Comparison of ENCODE assay signal across 4 worm cellular contexts in the genomic region with DNA sequence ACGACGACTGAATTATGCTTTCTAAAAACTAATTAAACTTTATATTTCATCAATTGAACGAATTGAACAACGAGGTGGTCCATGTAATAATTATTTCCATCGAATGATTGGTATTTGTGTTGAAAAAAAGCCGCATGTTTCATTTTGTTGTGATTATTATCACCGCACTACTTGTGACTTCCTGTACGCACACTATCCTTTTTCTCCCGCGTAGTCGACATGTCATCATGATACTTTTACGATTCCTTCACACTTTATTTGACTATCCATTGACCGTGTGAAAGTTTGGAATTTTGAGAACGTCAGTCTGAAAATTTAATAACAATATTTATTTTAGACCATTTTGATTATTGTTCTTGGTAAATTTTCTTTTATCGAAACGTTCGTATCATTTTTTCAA.
TF ChIP-seq lines count a peak whose summit lies in the region.

Gene F22D3.4, minus strand, starts transcription at position 1 of the 400 bp plus-strand sequence.

TF ChIP-seq in whole organism, L1 larva, 84 proteins besides CTCF, POLR2A, EP300 and RAD21:
- TF ChIP-seq ceh-82 (tag; optimal IDR thresholded peaks at IDR 0.05; lab: Kevin White, UChicago) (no peak), aly-2 (tag; optimal IDR thresholded peaks at IDR 0.05; lab: Kevin White, UChicago) (no peak), blmp-1 (tag; optimal IDR thresholded peaks at IDR 0.05; lab: Kevin White, UChicago) (peak; percentile 14), lin-15B (tag; optimal IDR thresholded peaks at IDR 0.05; lab: Kevin White, UChicago) (no peak), elt-2 (tag; optimal IDR thresholded peaks at IDR 0.05; lab: Kevin White, UChicago) (no peak), lin-35 (GFP tag; optimal IDR thresholded peaks at IDR 0.05; lab: Kevin White, UChicago) (peak in 1 of 2 experiments; percentile 30), ama-1 (optimal IDR thresholded peaks at IDR 0.05; lab: Kevin White, UChicago) (no peak), unc-62 (GFP tag; optimal IDR thresholded peaks at IDR 0.05; lab: Kevin White, UChicago) (no peak), skn-1 (tag; optimal IDR thresholded peaks at IDR 0.05; lab: Kevin White, UChicago) (no peak), grh-1 (GFP tag; IDR thresholded peaks at IDR 0.05; lab: Robert Waterston, UW) (no peak), unc-98 (GFP tag; IDR thresholded peaks at IDR 0.05; lab: Robert Waterston, UW) (no peak), sup-37 (GFP tag; optimal IDR thresholded peaks at IDR 0.05; lab: Kevin White, UChicago) (no peak), mep-1 (tag; optimal IDR thresholded peaks at IDR 0.05; lab: Kevin White, UChicago) (no peak), sptf-1 (tag; optimal IDR thresholded peaks at IDR 0.05; lab: Kevin White, UChicago) (no peak), nhr-90 (tag; optimal IDR thresholded peaks at IDR 0.05; lab: Kevin White, UChicago; ENCODE audit: poor library complexity) (no peak)

TF ChIP-seq in whole organism, L3 larva, 47 proteins besides CTCF, POLR2A, EP300 and RAD21:
- TF ChIP-seq elt-2 (tag; optimal IDR thresholded peaks at IDR 0.05; lab: Kevin White, UChicago) (peak; percentile 21), lin-39 (tag; optimal IDR thresholded peaks at IDR 0.05; lab: Kevin White, UChicago) (no peak), nhr-11 (tag; optimal IDR thresholded peaks at IDR 0.05; lab: Kevin White, UChicago) (no peak), nhr-67 (tag; optimal IDR thresholded peaks at IDR 0.05; lab: Kevin White, UChicago) (no peak), tbx-2 (tag; optimal IDR thresholded peaks at IDR 0.05; lab: Kevin White, UChicago) (no peak)
TF ChIP-seq in whole organism, L3 larva: peak in this region for 1.

TF ChIP-seq in whole organism, L4 larva, 104 proteins besides CTCF, POLR2A, EP300 and RAD21:
- no peak for TF ChIP-seq mdl-1 (tag; optimal IDR thresholded peaks at IDR 0.05; lab: Kevin White, UChicago)
- TF ChIP-seq nhr-77 (tag; optimal IDR thresholded peaks at IDR 0.05; lab: Kevin White, UChicago): peak; percentile 0
- peak; percentile 68 for TF ChIP-seq hlh-30 (tag; optimal IDR thresholded peaks at IDR 0.05; lab: Kevin White, UChicago; ENCODE audit: insufficient read depth)
- TF ChIP-seq lin-1 (GFP tag; IDR thresholded peaks at IDR 0.05; lab: Robert Waterston, UW): 0 out of 2 replicates have a peak, but pooled peaks have one; percentile 35
- TF ChIP-seq zip-2 (tag; optimal IDR thresholded peaks at IDR 0.05; lab: Kevin White, UChicago): no peak
- TF ChIP-seq php-3 (GFP tag; IDR thresholded peaks at IDR 0.05; lab: Robert Waterston, UW): 0 out of 2 replicates have a peak, but pooled peaks have one; percentile 12
- peak; percentile 33 for TF ChIP-seq aha-1 (tag; lab: Kevin White, UChicago)
- TF ChIP-seq daf-16 (GFP tag; optimal IDR thresholded peaks at IDR 0.05; lab: Kevin White, UChicago): no peak
- TF ChIP-seq daf-16 (tag; optimal IDR thresholded peaks at IDR 0.05; lab: Kevin White, UChicago): peak; percentile 11
- TF ChIP-seq F26F4.8 (GFP tag; conservative IDR thresholded peaks at IDR 0.05; lab: Robert Waterston, UW): no peak
- peak; percentile 44 for TF ChIP-seq pqm-1 (tag; optimal IDR thresholded peaks at IDR 0.05; lab: Kevin White, UChicago)
- TF ChIP-seq hlh-11 (tag; optimal IDR thresholded peaks at IDR 0.05; lab: Kevin White, UChicago): peak; percentile 17
- TF ChIP-seq dmd-6 (GFP tag; IDR thresholded peaks at IDR 0.05; lab: Robert Waterston, UW): peak; percentile 34
- no peak for TF ChIP-seq skn-1 (tag; optimal IDR thresholded peaks at IDR 0.05; lab: Kevin White, UChicago)
- peak in 1 of 2 experiments; percentile 56 for TF ChIP-seq unc-62 (GFP tag; optimal IDR thresholded peaks at IDR 0.05 in 1 of 2; lab: Kevin White, UChicago)
- TF ChIP-seq unc-62 (tag; optimal IDR thresholded peaks at IDR 0.05; lab: Kevin White, UChicago): no peak
- TF ChIP-seq nhr-28 (tag; optimal IDR thresholded peaks at IDR 0.05; lab: Kevin White, UChicago): peak; percentile 72
- no peak for TF ChIP-seq mep-1 (tag; optimal IDR thresholded peaks at IDR 0.05; lab: Kevin White, UChicago)

TF ChIP-seq in whole organism, young adult, 124 proteins besides CTCF, POLR2A, EP300 and RAD21:
- TF ChIP-seq nhr-80 (tag; optimal IDR thresholded peaks at IDR 0.05; lab: Kevin White, UChicago) (peak; percentile 43), aptf-2 (GFP tag; conservative IDR thresholded peaks at IDR 0.05; lab: Robert Waterston, UW) (no peak), F55B11.4 (tag; optimal IDR thresholded peaks at IDR 0.05; lab: Kevin White, UChicago; ENCODE audit: borderline replicate concordance, insufficient read depth) (no peak)
